Fruit fly (Drosophila melanogaster) whole organism, embryonic: ENCODE measurements around the gene CG33127.

Experiments used
- Bteb2 ChIP-seq: fragments of 200-800 bp; sonication (Bioruptor generic); optimal IDR thresholded peaks from 2 replicates; lab custom pipeline; 2016; ENCODE audit warnings: missing biosample characterization, missing genetic modification characterization
- CG10979 ChIP-seq: fragments of 200-800 bp; sonication (Bioruptor generic); optimal IDR thresholded peaks from 2 replicates; lab custom pipeline; 2018; ENCODE audit warnings: missing biosample characterization, mild to moderate bottlenecking, missing genetic modification characterization, moderate library complexity
- CG11093 ChIP-seq: fragments of 200-800 bp; sonication (Bioruptor generic); IDR thresholded peaks from 3 replicates; pipeline ENCODE4 v1.3.6; 2022; ENCODE audit warnings: missing biosample characterization, missing genetic modification characterization
- CG13296 ChIP-seq: fragments of 200-800 bp; sonication (Bioruptor generic); optimal IDR thresholded peaks from 3 replicates; lab custom pipeline; 2018; ENCODE audit warnings: missing biosample characterization, mild to moderate bottlenecking, missing genetic modification characterization
- CG14667 ChIP-seq: fragments of 200-800 bp; sonication (Bioruptor generic); IDR thresholded peaks from 2 replicates; pipeline ENCODE4 v1.3.6; 2022; ENCODE audit warnings: missing biosample characterization, missing genetic modification characterization
- CG15601 ChIP-seq: fragments of 200-800 bp; sonication (Bioruptor generic); optimal IDR thresholded peaks from 3 replicates; lab custom pipeline; 2019; ENCODE audit warnings: missing biosample characterization, mild to moderate bottlenecking, missing genetic modification characterization, moderate library complexity
- CG1603 ChIP-seq: fragments of 200-800 bp; sonication (Bioruptor generic); optimal IDR thresholded peaks from 2 replicates; lab custom pipeline; 2019; ENCODE audit warnings: missing biosample characterization, mild to moderate bottlenecking, missing genetic modification characterization, moderate library complexity
- CG16813 ChIP-seq: fragments of 200-800 bp; sonication (Bioruptor generic); IDR thresholded peaks from 3 replicates; pipeline ENCODE4 v1.3.6; 2022; ENCODE audit warnings: missing biosample characterization, missing genetic modification characterization; ENCODE audit not compliant: partially characterized antibody
- CG18011 ChIP-seq: fragments of 200-800 bp; sonication (Bioruptor generic); optimal IDR thresholded peaks from 2 replicates; lab custom pipeline; 2017; ENCODE audit warnings: missing biosample characterization, missing genetic modification characterization, mild to moderate bottlenecking, moderate library complexity, missing genotype
- CG18262 ChIP-seq: fragments of 200-800 bp; optimal IDR thresholded peaks from 3 replicates; lab custom pipeline; 2019; ENCODE audit warnings: missing biosample characterization, mild to moderate bottlenecking, missing genetic modification characterization, moderate library complexity
- CG31388 ChIP-seq: fragments of 200-800 bp; sonication (Bioruptor generic); optimal IDR thresholded peaks from 2 replicates; lab custom pipeline; 2016; ENCODE audit warnings: missing biosample characterization, missing genetic modification characterization
- CG34376 ChIP-seq: fragments of 200-800 bp; sonication (Bioruptor generic); optimal IDR thresholded peaks from 2 replicates; lab custom pipeline; 2018; ENCODE audit warnings: missing biosample characterization, mild to moderate bottlenecking, missing genetic modification characterization
- CG4730 ChIP-seq: fragments of 200-800 bp; sonication (Bioruptor generic); IDR thresholded peaks from 2 replicates; pipeline ENCODE4 v1.3.6; 2022; ENCODE audit warnings: missing biosample characterization, missing genetic modification characterization
- CG4854 ChIP-seq: fragments of 200-800 bp; sonication (Bioruptor generic); optimal IDR thresholded peaks from 2 replicates; lab custom pipeline; 2016; ENCODE audit warnings: missing biosample characterization, missing genetic modification characterization, inconsistent platforms
- CG6272 ChIP-seq: fragments of 200-800 bp; sonication (Bioruptor generic); IDR thresholded peaks from 2 replicates; pipeline ENCODE4 v1.3.6; 2022; ENCODE audit warnings: missing biosample characterization, missing genetic modification characterization
- CG6654 ChIP-seq: fragments of 200-800 bp; sonication (Bioruptor generic); optimal IDR thresholded peaks from 2 replicates; lab custom pipeline; 2017; ENCODE audit warnings: missing biosample characterization, mild to moderate bottlenecking, missing genetic modification characterization
- CG7928 ChIP-seq: fragments of 200-800 bp; sonication (Bioruptor generic); optimal IDR thresholded peaks from 2 replicates; lab custom pipeline; 2017; ENCODE audit warnings: missing biosample characterization, mild to moderate bottlenecking, missing genetic modification characterization
- D19A ChIP-seq: fragments of 200-800 bp; optimal IDR thresholded peaks from 3 replicates; lab custom pipeline; 2019; ENCODE audit warnings: missing biosample characterization, mild to moderate bottlenecking, missing genetic modification characterization, moderate library complexity
- Drgx ChIP-seq: fragments of 200-800 bp; sonication (Bioruptor generic); IDR thresholded peaks from 2 replicates; pipeline ENCODE4 v1.3.6; 2022; ENCODE audit warnings: missing biosample characterization, missing genetic modification characterization
- H2.0 ChIP-seq: fragments of 200-800 bp; sonication (Bioruptor generic); IDR thresholded peaks from 2 replicates; pipeline ENCODE4 v1.3.6; 2022; ENCODE audit warnings: missing biosample characterization, missing genetic modification characterization
- Hmr ChIP-seq: fragments of 200-800 bp; sonication (Bioruptor generic); optimal IDR thresholded peaks from 3 replicates; lab custom pipeline; 2017; ENCODE audit warnings: mild to moderate bottlenecking, missing biosample characterization, missing genetic modification reagents, missing genetic modification characterization
- Mad ChIP-seq: fragments of 200-800 bp; sonication (Bioruptor generic); optimal IDR thresholded peaks from 2 replicates; lab custom pipeline; 2016; ENCODE audit warnings: missing biosample characterization, missing genetic modification characterization
- Med ChIP-seq: fragments of 200-800 bp; sonication (Bioruptor generic); peaks from one replicate; lab custom pipeline; 2016; ENCODE audit warnings: missing biosample characterization, missing genetic modification characterization, mild to moderate bottlenecking, inconsistent platforms, moderate library complexity
- Nf-YB ChIP-seq: fragments of 200-800 bp; sonication (Bioruptor generic); optimal IDR thresholded peaks from 3 replicates; lab custom pipeline; 2019; ENCODE audit warnings: missing biosample characterization, mild to moderate bottlenecking, missing genetic modification characterization, moderate library complexity
- Stat92E ChIP-seq, 3 experiments: fragments of >200 bp in 2 of 3; fragments of 200-800 bp in 1 of 3; sonication (Bioruptor generic) in 1 of 3; optimal IDR thresholded peaks; 2 replicates each; lab custom pipeline; 2017 to 2019; ENCODE audit warnings: missing biosample characterization in 3 of 3, missing genetic modification characterization in 3 of 3, mild to moderate bottlenecking in 1 of 3, moderate library complexity in 1 of 3
- Vsx1 ChIP-seq: fragments of 200-800 bp; sonication (Bioruptor generic); optimal IDR thresholded peaks from 2 replicates; lab custom pipeline; 2017; ENCODE audit warnings: missing biosample characterization, mild to moderate bottlenecking, missing genetic modification characterization, missing genetic modification reagents
- YL-1 ChIP-seq: fragments of 200-800 bp; sonication (Bioruptor generic); optimal IDR thresholded peaks from 3 replicates; lab custom pipeline; 2017; ENCODE audit warnings: missing biosample characterization, mild to moderate bottlenecking, missing genetic modification characterization
- bowl ChIP-seq: fragments of 200-800 bp; sonication (Bioruptor generic); IDR thresholded peaks from 2 replicates; pipeline ENCODE4 v1.3.6; 2022; ENCODE audit warnings: missing biosample characterization, missing genetic modification characterization
- bsh ChIP-seq, 2 experiments: fragments of 200-800 bp; sonication (Bioruptor generic); optimal IDR thresholded peaks; 2 replicates each; lab custom pipeline; 2017 to 2018; ENCODE audit warnings: mild to moderate bottlenecking in 2 of 2, missing biosample characterization in 2 of 2, missing genetic modification characterization in 2 of 2, moderate library complexity in 1 of 2
- btn ChIP-seq: fragments of 200-800 bp; sonication (Bioruptor generic); optimal IDR thresholded peaks from 2 replicates; lab custom pipeline; 2016; ENCODE audit warnings: missing biosample characterization, missing genetic modification characterization
- cas ChIP-seq: fragments of 200-800 bp; sonication (Bioruptor generic); IDR thresholded peaks from 2 replicates; pipeline ENCODE4 v1.3.6; 2022; ENCODE audit warnings: missing biosample characterization, missing genetic modification characterization
- cg ChIP-seq: fragments of 200-800 bp; sonication (Bioruptor generic); optimal IDR thresholded peaks from 3 replicates; lab custom pipeline; 2019; ENCODE audit warnings: missing biosample characterization, mild to moderate bottlenecking, missing genetic modification characterization, moderate library complexity
- fd96Cb ChIP-seq: fragments of 200-800 bp; sonication (Bioruptor generic); optimal IDR thresholded peaks from 2 replicates; lab custom pipeline; 2018; ENCODE audit warnings: missing biosample characterization, mild to moderate bottlenecking, missing genetic modification characterization, moderate library complexity
- gem ChIP-seq: fragments of 200-800 bp; sonication (Bioruptor generic); optimal IDR thresholded peaks from 2 replicates; lab custom pipeline; 2019; ENCODE audit warnings: missing biosample characterization, mild to moderate bottlenecking, missing genetic modification characterization, moderate library complexity
- hbn ChIP-seq: fragments of 200-800 bp; sonication (Bioruptor generic); IDR thresholded peaks from 2 replicates; pipeline ENCODE4 v1.3.6; 2022; ENCODE audit warnings: missing biosample characterization, missing genetic modification characterization; ENCODE audit not compliant: partially characterized antibody
- jumu ChIP-seq: fragments of 200-800 bp; sonication (Bioruptor generic); optimal IDR thresholded peaks from 3 replicates; lab custom pipeline; 2016; ENCODE audit warnings: missing biosample characterization, missing genetic modification characterization
- lola ChIP-seq, 3 experiments: fragments of >200 bp in 2 of 3; fragments of 200-800 bp in 1 of 3; sonication (Bioruptor generic) in 1 of 3; optimal IDR thresholded peaks; 2 replicates each; lab custom pipeline; 2017 to 2019; ENCODE audit warnings: missing biosample characterization in 3 of 3, missing genetic modification characterization in 3 of 3, mild to moderate bottlenecking in 1 of 3, moderate library complexity in 1 of 3
- luna ChIP-seq: fragments of 200-800 bp; sonication (Bioruptor generic); optimal IDR thresholded peaks from 2 replicates; lab custom pipeline; 2016; ENCODE audit warnings: missing biosample characterization, missing genetic modification characterization
- pfk ChIP-seq: fragments of 200-800 bp; sonication (Bioruptor generic); optimal IDR thresholded peaks from 2 replicates; lab custom pipeline; 2018; ENCODE audit warnings: missing biosample characterization, mild to moderate bottlenecking, missing genetic modification characterization, moderate library complexity
- pum ChIP-seq: fragments of 200-800 bp; sonication (Bioruptor generic); optimal IDR thresholded peaks from 2 replicates; lab custom pipeline; 2016; ENCODE audit warnings: missing biosample characterization, missing genetic modification characterization
- run ChIP-seq: fragments of 200-800 bp; sonication (Bioruptor generic); optimal IDR thresholded peaks from 3 replicates; lab custom pipeline; 2018; ENCODE audit warnings: missing biosample characterization, mild to moderate bottlenecking, missing genetic modification characterization
- slp2 ChIP-seq: fragments of 200-800 bp; sonication (Bioruptor generic); optimal IDR thresholded peaks from 2 replicates; lab custom pipeline; 2016; ENCODE audit warnings: missing biosample characterization, missing genetic modification characterization
- stc ChIP-seq: fragments of 200-800 bp; sonication (Bioruptor generic); IDR thresholded peaks from 2 replicates; pipeline ENCODE4 v1.3.6; 2022; ENCODE audit warnings: missing biosample characterization, missing genetic modification characterization
- tup ChIP-seq: fragments of 200-800 bp; sonication (Bioruptor generic); optimal IDR thresholded peaks from 2 replicates; lab custom pipeline; 2016; ENCODE audit warnings: missing biosample characterization, mild to moderate bottlenecking, missing genetic modification characterization, moderate library complexity
- unc-4 ChIP-seq: fragments of 200-800 bp; sonication (Bioruptor generic); IDR thresholded peaks from 2 replicates; pipeline ENCODE4 v1.3.6; 2022; ENCODE audit warnings: missing biosample characterization, missing genetic modification characterization; ENCODE audit not compliant: partially characterized antibody
- vvl ChIP-seq: fragments of 200-800 bp; sonication (Bioruptor generic); IDR thresholded peaks from 2 replicates; pipeline ENCODE4 v1.3.6; 2022; ENCODE audit warnings: missing biosample characterization, missing genetic modification characterization
- wdn ChIP-seq: fragments of 200-800 bp; sonication (Bioruptor generic); IDR thresholded peaks from 2 replicates; pipeline ENCODE4 v1.3.6; 2022; ENCODE audit warnings: missing biosample characterization, missing genetic modification characterization
- zen2 ChIP-seq: fragments of 200-800 bp; sonication (Bioruptor generic); IDR thresholded peaks from 3 replicates; pipeline ENCODE4 v1.3.6; 2022; ENCODE audit warnings: missing biosample characterization, missing genetic modification characterization; ENCODE audit not compliant: partially characterized antibody

The CG33127 gene

DNA sequence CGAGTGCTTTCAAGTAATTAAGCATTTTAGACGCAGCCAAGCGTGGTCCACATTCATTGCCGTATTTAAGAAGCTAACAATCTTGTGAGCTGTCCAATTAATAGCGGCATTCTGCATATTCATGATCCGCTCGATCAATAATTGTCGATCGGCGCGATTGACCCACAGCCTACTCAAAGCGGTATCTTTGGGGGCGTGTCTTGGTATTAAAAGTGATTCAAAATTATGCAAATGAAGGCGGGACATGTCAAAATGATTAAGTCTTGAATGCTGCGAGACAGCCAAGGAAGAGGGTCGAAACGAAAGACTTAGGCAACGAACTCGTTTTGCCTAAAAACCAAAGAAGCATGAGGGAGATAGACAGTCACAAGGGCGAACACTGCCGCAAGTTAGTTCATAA, 45.0 kb downstream of the CG33127 start (continued):
- TF ChIP-seq D19A (tag; lab: Kevin White, UChicago): no peak
- TF ChIP-seq bowl: no peak
- TF ChIP-seq Bteb2 (GFP tag; lab: Kevin White, UChicago): no peak
- TF ChIP-seq, all 482 proteins: peak for 2

DNA sequence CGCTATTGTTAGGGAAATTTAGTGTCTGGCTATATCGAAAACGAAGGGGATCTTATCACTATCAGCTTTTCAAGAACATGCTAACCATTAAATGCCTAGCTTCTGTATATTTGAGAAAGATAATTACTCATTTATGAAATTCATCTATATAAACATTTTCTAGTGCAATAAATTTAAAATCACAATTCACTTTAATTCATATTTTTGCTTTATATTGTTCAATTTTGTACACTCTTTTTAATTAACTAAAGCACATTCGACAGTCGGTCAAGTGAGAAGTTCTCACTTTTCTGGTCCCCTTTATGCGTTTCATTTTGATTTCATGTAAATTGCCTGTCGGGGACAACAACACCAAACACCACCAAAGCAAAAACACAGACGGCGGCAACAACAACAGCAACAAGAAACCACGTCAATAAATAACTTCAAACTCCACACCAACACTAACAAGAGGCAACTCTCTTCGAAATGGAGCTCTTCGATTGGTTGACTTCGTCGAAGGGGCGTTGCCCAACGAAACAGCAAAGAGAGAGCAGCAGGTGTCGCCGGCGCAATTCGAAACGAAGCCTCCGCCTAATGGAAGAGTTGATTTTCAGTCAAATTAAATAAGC, 46.6 kb downstream of the CG33127 start:
- TF ChIP-seq pfk (GFP tag; lab: Kevin White, UChicago): no peak
- TF ChIP-seq CG18011 (GFP tag; lab: Kevin White, UChicago): no peak
- peak; percentile 26 for TF ChIP-seq gem
- no peak for TF ChIP-seq stc (GFP tag; lab: Robert Waterston, UW)
- TF ChIP-seq unc-4 (GFP tag; lab: Robert Waterston, UW): no peak
- peak; percentile 56; the same call in 1 of the 2 replicates for TF ChIP-seq vvl (GFP tag; lab: Robert Waterston, UW)
- no peak for TF ChIP-seq CG1603
- no peak for TF ChIP-seq fd96Cb (tag; lab: Kevin White, UChicago)
- no peak for TF ChIP-seq Hmr (GFP tag; lab: Kevin White, UChicago)
- TF ChIP-seq btn (GFP tag; lab: Kevin White, UChicago): no peak
- no peak for TF ChIP-seq CG16813
- TF ChIP-seq zen2: no peak
- no peak for TF ChIP-seq cas
- peak; percentile 5 for TF ChIP-seq Vsx1 (GFP tag; lab: Kevin White, UChicago)
- no peak for TF ChIP-seq Drgx
- TF ChIP-seq CG4730 (GFP tag; lab: Robert Waterston, UW): no peak
- TF ChIP-seq wdn (GFP tag; lab: Robert Waterston, UW): no peak
- no peak for TF ChIP-seq CG34376 (GFP tag; lab: Kevin White, UChicago)
- peak in 1 of 2 experiments; percentile 4 for TF ChIP-seq bsh (GFP tag; optimal IDR thresholded peaks at IDR 0.05; lab: Kevin White, UChicago)
- TF ChIP-seq slp2 (GFP tag; lab: Kevin White, UChicago): no peak
- no peak for TF ChIP-seq luna
- TF ChIP-seq jumu: no peak
- TF ChIP-seq CG18262 (tag; lab: Kevin White, UChicago): peak; percentile 13
- no peak for TF ChIP-seq CG6272 (GFP tag; lab: Robert Waterston, UW)
- no peak for TF ChIP-seq run (tag; lab: Kevin White, UChicago)
- no peak for TF ChIP-seq CG31388 (GFP tag; lab: Kevin White, UChicago)
- TF ChIP-seq Mad (GFP tag; lab: Kevin White, UChicago): no peak
- TF ChIP-seq cg (GFP tag; lab: Kevin White, UChicago): peak; percentile 69
- no peak for TF ChIP-seq tup (GFP tag; lab: Kevin White, UChicago)
- no peak for TF ChIP-seq CG6654 (GFP tag; lab: Kevin White, UChicago)
- TF ChIP-seq CG13296 (GFP tag; lab: Kevin White, UChicago): no peak
- TF ChIP-seq Nf-YB (GFP tag; lab: Kevin White, UChicago): peak; percentile 96
- TF ChIP-seq lola (GFP tag; optimal IDR thresholded peaks at IDR 0.05; lab: Kevin White, UChicago): peak in 1 of 3 experiments; percentile 1
- TF ChIP-seq CG10979 (tag; lab: Kevin White, UChicago): peak; percentile 28
- TF ChIP-seq hbn: no peak
- no peak for TF ChIP-seq Stat92E (GFP tag; optimal IDR thresholded peaks at IDR 0.05; lab: Kevin White, UChicago)
- TF ChIP-seq YL-1 (GFP tag; lab: Kevin White, UChicago): no peak
- no peak for TF ChIP-seq CG7928 (GFP tag; lab: Kevin White, UChicago)
- TF ChIP-seq Med: no peak
- no peak for TF ChIP-seq CG14667
- TF ChIP-seq CG11093: no peak
- no peak for TF ChIP-seq H2.0 (GFP tag; lab: Robert Waterston, UW)
- no peak for TF ChIP-seq CG15601
- TF ChIP-seq CG4854 (GFP tag; lab: Kevin White, UChicago): no peak
- TF ChIP-seq pum (GFP tag; lab: Kevin White, UChicago): no peak
